Worm (Caenorhabditis elegans) whole organism, young adult: ENCODE data around the gene gss-1.

Source experiments
- B0035.1 ChIP-seq: sonication (generic microtip); optimal IDR thresholded peaks from 2 replicates; lab custom pipeline; 2016; ENCODE audit warnings: missing genetic modification characterization, mild to moderate bottlenecking, missing compliant biosample characterization, missing genotype, missing genetic modification reagents
- D2030.7 ChIP-seq: fragments of 200-800 bp; sonication (Bioruptor generic); IDR thresholded peaks from 2 replicates; pipeline ENCODE4 v1.3.6; 2022; ENCODE audit warnings: missing genetic modification reagents, missing genetic modification characterization, missing compliant biosample characterization
- F37B4.10 ChIP-seq: fragments of 200-800 bp; sonication (Bioruptor generic); IDR thresholded peaks from 2 replicates; pipeline ENCODE4 v1.3.6; 2022; ENCODE audit warnings: missing genetic modification characterization, missing compliant biosample characterization
- F49E8.2 ChIP-seq: sonication (generic microtip); optimal IDR thresholded peaks from 3 replicates; lab custom pipeline; 2017; ENCODE audit warnings: missing genetic modification characterization, mild to moderate bottlenecking, missing compliant biosample characterization, antibody characterized with exemption, moderate library complexity; ENCODE audit not compliant: insufficient read depth
- F55B11.4 ChIP-seq: sonication (generic microtip); optimal IDR thresholded peaks from 2 replicates; lab custom pipeline; 2016; ENCODE audit warnings: missing compliant biosample characterization, missing genetic modification characterization, borderline replicate concordance; ENCODE audit not compliant: insufficient read depth
- F57C9.4 ChIP-seq: sonication (generic microtip); optimal IDR thresholded peaks from 2 replicates; lab custom pipeline; 2017; ENCODE audit warnings: mild to moderate bottlenecking, missing genetic modification characterization, missing compliant biosample characterization
- T26A5.8 ChIP-seq: sonication (generic microtip); optimal IDR thresholded peaks from 2 replicates; lab custom pipeline; 2016; ENCODE audit warnings: missing genetic modification characterization, missing compliant biosample characterization
- Y53F4B.3 ChIP-seq: fragments of 200-800 bp; sonication (Bioruptor generic); IDR thresholded peaks from 2 replicates; pipeline ENCODE4 v1.3.6; 2022; ENCODE audit warnings: missing genetic modification reagents, missing genetic modification characterization, missing compliant biosample characterization
- Y53G8AR.9 ChIP-seq: fragments of 200-800 bp; sonication (Bioruptor generic); conservative IDR thresholded peaks from 2 replicates; pipeline ENCODE4 v1.3.6; 2022; ENCODE audit warnings: missing genetic modification reagents, missing genetic modification characterization, missing compliant biosample characterization
- akir-1 ChIP-seq: fragments of 200-800 bp; sonication (Bioruptor generic); optimal IDR thresholded peaks from 2 replicates; lab custom pipeline; 2018; ENCODE audit warnings: mild to moderate bottlenecking, missing genetic modification characterization, moderate library complexity, missing compliant biosample characterization
- ama-1 ChIP-seq, 3 experiments: fragments of 150-350 bp in 1 of 3; sonication (generic microtip) in 2 of 3; optimal IDR thresholded peaks; 2 replicates each; lab custom pipeline; 2014 to 2018; ENCODE audit warnings: missing biosample characterization in 2 of 3, missing genetic modification characterization in 2 of 3, missing genetic modification reagents in 2 of 3
- aptf-3 ChIP-seq: fragments of 200-800 bp; sonication (Bioruptor generic); IDR thresholded peaks from 2 replicates; pipeline ENCODE4 v1.3.6; 2022; ENCODE audit warnings: missing genetic modification characterization, missing compliant biosample characterization
- attf-6 ChIP-seq: fragments of 200-800 bp; sonication (Bioruptor generic); IDR thresholded peaks from 2 replicates; pipeline ENCODE4 v1.3.6; 2022; ENCODE audit warnings: missing genetic modification reagents, missing genetic modification characterization, missing compliant biosample characterization
- ccch-3 ChIP-seq: fragments of 200-800 bp; sonication (Bioruptor generic); optimal IDR thresholded peaks from 2 replicates; lab custom pipeline; 2018; ENCODE audit warnings: mild to moderate bottlenecking, missing genetic modification characterization, missing compliant biosample characterization
- cebp-2 ChIP-seq: fragments of 200-800 bp; sonication (Bioruptor generic); IDR thresholded peaks from 2 replicates; pipeline ENCODE4 v1.3.6; 2022; ENCODE audit warnings: missing genetic modification characterization, missing compliant biosample characterization
- ceh-58 ChIP-seq: fragments of 200-800 bp; sonication (Bioruptor generic); IDR thresholded peaks from 2 replicates; pipeline ENCODE4 v1.3.6; 2022; ENCODE audit warnings: missing genetic modification characterization, missing compliant biosample characterization
- ceh-79 ChIP-seq: sonication (generic microtip); optimal IDR thresholded peaks from 2 replicates; lab custom pipeline; 2017; ENCODE audit warnings: mild to moderate bottlenecking, missing genetic modification characterization, missing compliant biosample characterization
- chd-7 ChIP-seq: sonication (generic microtip); optimal IDR thresholded peaks from 2 replicates; lab custom pipeline; 2016; ENCODE audit warnings: mild to moderate bottlenecking, missing genetic modification characterization, moderate library complexity, missing compliant biosample characterization
- dpl-1 ChIP-seq: fragments of 150-350 bp; optimal IDR thresholded peaks from 2 replicates; lab custom pipeline; 2014; ENCODE audit warnings: missing biosample characterization, missing genetic modification reagents, missing genetic modification characterization
- egl-44 ChIP-seq: fragments of 200-800 bp; sonication (Bioruptor generic); IDR thresholded peaks from 2 replicates; pipeline ENCODE4 v1.3.6; 2022; ENCODE audit warnings: missing genetic modification reagents, missing genetic modification characterization, missing compliant biosample characterization
- egrh-3 ChIP-seq: fragments of 200-800 bp; sonication (Bioruptor generic); IDR thresholded peaks from 2 replicates; pipeline ENCODE4 v1.3.6; 2022; ENCODE audit warnings: missing genetic modification reagents, missing genetic modification characterization, missing compliant biosample characterization
- ets-4 ChIP-seq: fragments of 200-800 bp; sonication (Bioruptor generic); optimal IDR thresholded peaks from 2 replicates; lab custom pipeline; 2018; ENCODE audit warnings: mild to moderate bottlenecking, missing genetic modification characterization, missing compliant biosample characterization
- hmg-1.2 ChIP-seq: fragments of 200-800 bp; sonication (Bioruptor generic); IDR thresholded peaks from 2 replicates; pipeline ENCODE4 v1.3.6; 2022; ENCODE audit warnings: missing genetic modification reagents, missing genetic modification characterization, missing compliant biosample characterization
- hmg-20 ChIP-seq: fragments of 200-800 bp; sonication (Bioruptor generic); IDR thresholded peaks from 2 replicates; pipeline ENCODE4 v1.3.6; 2022; ENCODE audit warnings: missing genetic modification reagents, missing genetic modification characterization, missing compliant biosample characterization
- hrde-1 ChIP-seq: sonication (generic microtip); optimal IDR thresholded peaks from 2 replicates; lab custom pipeline; 2016; ENCODE audit warnings: missing genetic modification characterization, mild to moderate bottlenecking, missing compliant biosample characterization, moderate library complexity, missing genotype, missing genetic modification reagents, borderline replicate concordance
- hsf-1 ChIP-seq: fragments of 200-800 bp; sonication (Bioruptor generic); IDR thresholded peaks from 2 replicates; pipeline ENCODE4 v1.3.6; 2022; ENCODE audit warnings: missing genetic modification reagents, missing genetic modification characterization, missing compliant biosample characterization
- lag-1 ChIP-seq: fragments of 200-800 bp; sonication (Bioruptor generic); IDR thresholded peaks from 2 replicates; pipeline ENCODE4 v1.3.6; 2022; ENCODE audit warnings: missing genetic modification reagents, missing genetic modification characterization, missing compliant biosample characterization
- let-526 ChIP-seq: fragments of 200-800 bp; sonication (Bioruptor generic); IDR thresholded peaks from 2 replicates; pipeline ENCODE4 v1.3.6; 2022; ENCODE audit warnings: missing genetic modification reagents, missing genetic modification characterization, missing compliant biosample characterization
- lin-26 ChIP-seq: fragments of 200-800 bp; sonication (Bioruptor generic); IDR thresholded peaks from 2 replicates; pipeline ENCODE4 v1.3.6; 2022; ENCODE audit warnings: missing genetic modification reagents, missing genetic modification characterization, missing compliant biosample characterization
- lsl-1 ChIP-seq: fragments of 200-800 bp; sonication (Bioruptor generic); optimal IDR thresholded peaks from 2 replicates; lab custom pipeline; 2018; ENCODE audit warnings: mild to moderate bottlenecking, missing genetic modification characterization, moderate library complexity, missing compliant biosample characterization
- madf-3 ChIP-seq: fragments of 200-800 bp; sonication (Bioruptor generic); IDR thresholded peaks from 2 replicates; pipeline ENCODE4 v1.3.6; 2022; ENCODE audit warnings: missing genetic modification reagents, missing genetic modification characterization, missing compliant biosample characterization
- mel-28 ChIP-seq: sonication (generic microtip); optimal IDR thresholded peaks from 2 replicates; lab custom pipeline; 2016; ENCODE audit warnings: borderline replicate concordance, mild to moderate bottlenecking, missing genetic modification characterization, missing compliant biosample characterization
- nfyb-1 ChIP-seq: fragments of 200-800 bp; sonication (Bioruptor generic); IDR thresholded peaks from 2 replicates; pipeline ENCODE4 v1.3.6; 2022; ENCODE audit warnings: missing genetic modification reagents, missing genetic modification characterization, missing compliant biosample characterization
- nhr-80 ChIP-seq: sonication (generic microtip); optimal IDR thresholded peaks from 2 replicates; lab custom pipeline; 2016; ENCODE audit warnings: missing genetic modification characterization, missing compliant biosample characterization
- rec-8 ChIP-seq, 2 experiments: sonication (generic microtip); optimal IDR thresholded peaks; 2 replicates each; lab custom pipeline; 2016; ENCODE audit warnings: mild to moderate bottlenecking in 2 of 2, missing genetic modification characterization in 2 of 2, missing genetic modification reagents in 2 of 2, missing genotype in 2 of 2, missing biosample characterization in 1 of 2, missing compliant biosample characterization in 1 of 2, moderate library complexity in 1 of 2
- sea-2 ChIP-seq: fragments of 200-800 bp; sonication (Bioruptor generic); IDR thresholded peaks from 2 replicates; pipeline ENCODE4 v1.3.6; 2022; ENCODE audit warnings: missing genetic modification characterization, missing compliant biosample characterization
- snpc-4 ChIP-seq, 5 experiments: fragments of 150-350 bp in 1 of 5; sonication (generic microtip) in 4 of 5; optimal IDR thresholded peaks; 2 replicates each; lab custom pipeline; 2014 to 2018; ENCODE audit warnings: missing genetic modification characterization in 5 of 5, missing biosample characterization in 3 of 5, antibody characterized with exemption in 2 of 5, mild to moderate bottlenecking in 2 of 5, missing compliant biosample characterization in 2 of 5, missing genotype in 2 of 5, moderate library complexity in 2 of 5, missing genetic modification reagents in 1 of 5
- xnd-1 ChIP-seq: sonication (generic microtip); optimal IDR thresholded peaks from 2 replicates; lab custom pipeline; 2016; ENCODE audit warnings: missing genotype, missing genetic modification reagents, missing genetic modification characterization, missing compliant biosample characterization
- ztf-26 ChIP-seq: sonication (generic microtip); optimal IDR thresholded peaks from 2 replicates; lab custom pipeline; 2017; ENCODE audit warnings: missing genetic modification characterization, missing compliant biosample characterization
- ztf-6 ChIP-seq: fragments of 200-800 bp; sonication (Bioruptor generic); IDR thresholded peaks from 2 replicates; pipeline ENCODE4 v1.3.6; 2022; ENCODE audit warnings: missing genetic modification reagents, missing genetic modification characterization, missing compliant biosample characterization

The gss-1 gene

ce11 chrII:9407469-9407868, 8.8 kb downstream of the gss-1 start, which contains the start of gene arrd-2:
TSS of gene arrd-2 (plus strand) at chrII:9407769.
- TF ChIP-seq hmg-20 (no peak), F49E8.2 (tag; lab: Kevin White, UChicago) (no peak), chd-7 (tag; lab: Kevin White, UChicago) (no peak), D2030.7 (GFP tag; lab: Robert Waterston, UW) (no peak)

ce11 chrII:9407020-9407419, 9.2 kb downstream of the gss-1 start, which contains the start of gene mpz-6:
TSS of gene mpz-6 (minus strand) at chrII:9407120.
- TF ChIP-seq madf-3 (GFP tag; lab: Robert Waterston, UW), result no peak
- TF ChIP-seq rec-8 (tag; optimal IDR thresholded peaks at IDR 0.05; lab: Kevin White, UChicago), result no peak
- TF ChIP-seq hmg-1.2 (GFP tag; lab: Robert Waterston, UW), result no peak
- TF ChIP-seq mel-28 (tag; lab: Kevin White, UChicago), result no peak
- no peak for TF ChIP-seq ztf-26
- TF ChIP-seq lsl-1 (GFP tag; lab: Kevin White, UChicago), result no peak
- TF ChIP-seq nfyb-1, result no peak
- no peak for TF ChIP-seq aptf-3
- no peak for TF ChIP-seq hrde-1 (tag; lab: Kevin White, UChicago)
- no peak for TF ChIP-seq akir-1 (GFP tag; lab: Kevin White, UChicago)
- TF ChIP-seq ets-4, result no peak

DNA sequence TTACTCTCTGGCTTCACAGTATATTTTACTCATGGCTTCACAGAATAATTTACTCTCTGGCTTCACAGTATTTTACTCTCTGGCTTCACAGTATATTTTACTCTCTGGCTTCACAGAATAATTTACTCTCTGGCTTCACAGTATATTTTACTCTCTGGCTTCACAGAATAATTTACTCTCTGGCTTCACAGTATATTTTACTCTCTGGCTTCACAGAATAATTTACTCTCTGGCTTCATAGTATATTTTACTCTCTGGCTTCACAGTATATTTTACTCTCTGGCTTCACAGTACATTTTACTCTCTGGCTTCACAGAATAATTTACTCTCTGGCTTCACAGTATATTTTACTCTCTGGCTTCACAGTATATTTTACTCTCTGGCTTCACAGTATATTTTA, 11.2 kb downstream of the gss-1 start:
- TF ChIP-seq egrh-3 (GFP tag; lab: Robert Waterston, UW), result peak; percentile 94

- TF ChIP-seq snpc-4 (GFP tag; optimal IDR thresholded peaks at IDR 0.05; lab: Kevin White, UChicago) (no peak), snpc-4 (tag; optimal IDR thresholded peaks at IDR 0.05; lab: Kevin White, UChicago) (no peak), egl-44 (GFP tag; lab: Robert Waterston, UW) (no peak), attf-6 (GFP tag; lab: Robert Waterston, UW) (no peak), sea-2 (GFP tag; lab: Robert Waterston, UW) (no peak), xnd-1 (tag; lab: Kevin White, UChicago) (no peak), hrde-1 (tag; lab: Kevin White, UChicago) (no peak), F37B4.10 (GFP tag; lab: Robert Waterston, UW) (no peak), Y53G8AR.9 (GFP tag; lab: Robert Waterston, UW) (no peak), ceh-58 (GFP tag; lab: Robert Waterston, UW) (no peak), lin-26 (no peak), ceh-79 (tag; lab: Kevin White, UChicago) (no peak), chd-7 (tag; lab: Kevin White, UChicago) (no peak), nhr-80 (tag; lab: Kevin White, UChicago) (no peak), lag-1 (GFP tag; lab: Robert Waterston, UW) (no peak), ztf-6 (GFP tag; lab: Robert Waterston, UW) (no peak)
These were observed 12.4 kb downstream of the gss-1 start, which contains the start of gene Y51B9A.5 for ce11 chrII:9403846-9404245. TSS of gene Y51B9A.5 (plus strand) at chrII:9404146.

- no peak for TF ChIP-seq T26A5.8 (tag; lab: Kevin White, UChicago)
- TF ChIP-seq ama-1 (optimal IDR thresholded peaks at IDR 0.05; lab: Kevin White, UChicago), result no peak
- no peak for TF ChIP-seq ama-1 (GFP tag; optimal IDR thresholded peaks at IDR 0.05; lab: Kevin White, UChicago)
- TF ChIP-seq F55B11.4 (tag; lab: Kevin White, UChicago), result no peak
- no peak for TF ChIP-seq let-526 (GFP tag; lab: Robert Waterston, UW)
- no peak for TF ChIP-seq ccch-3 (GFP tag; lab: Kevin White, UChicago)
- no peak for TF ChIP-seq F49E8.2 (tag; lab: Kevin White, UChicago)
- no peak for TF ChIP-seq dpl-1 (GFP tag; lab: Kevin White, UChicago)
- no peak for TF ChIP-seq B0035.1 (tag; lab: Kevin White, UChicago)
- TF ChIP-seq Y53F4B.3 (GFP tag; lab: Robert Waterston, UW), result no peak
- no peak for TF ChIP-seq hrde-1 (tag; lab: Kevin White, UChicago)
- TF ChIP-seq hsf-1 (GFP tag; lab: Robert Waterston, UW), result no peak
- no peak for TF ChIP-seq F57C9.4 (tag; lab: Kevin White, UChicago)
- no peak for TF ChIP-seq cebp-2 (GFP tag; lab: Robert Waterston, UW)
These were observed 13.1 kb downstream of the gss-1 start, which contains the start of gene Y51B9A.6 for ce11 chrII:9403087-9403486. TSS of gene Y51B9A.6 (minus strand) at chrII:9403187.
